Fruit fly (Drosophila melanogaster) whole organism, prepupa: ENCODE data around the gene CG32374.

Experiments used
- Blimp-1 ChIP-seq: fragments of 200-800 bp; sonication (Bioruptor generic); optimal IDR thresholded peaks from 3 replicates; lab custom pipeline; 2017; ENCODE audit warnings: missing biosample characterization, missing genetic modification characterization, mild to moderate bottlenecking, moderate library complexity, missing genetic modification reagents
- CG10631 ChIP-seq: fragments of 200-800 bp; sonication (Bioruptor generic); optimal IDR thresholded peaks from 2 replicates; lab custom pipeline; 2016; ENCODE audit warnings: missing biosample characterization, missing genetic modification characterization
- CG11294 ChIP-seq: fragments of 200-800 bp; sonication (Bioruptor generic); IDR thresholded peaks from 2 replicates; pipeline ENCODE4 v1.3.6; 2022; ENCODE audit warnings: missing biosample characterization, missing genetic modification characterization
- CG11902 ChIP-seq: fragments of 200-800 bp; sonication (Bioruptor generic); optimal IDR thresholded peaks from 3 replicates; lab custom pipeline; 2016; ENCODE audit warnings: missing biosample characterization, missing genetic modification characterization
- CG15336 ChIP-seq: fragments of 200-800 bp; sonication (Bioruptor generic); IDR thresholded peaks from 2 replicates; pipeline ENCODE4 v1.3.6; 2022; ENCODE audit warnings: missing biosample characterization, missing genetic modification characterization
- CG16779 ChIP-seq: fragments of 200-800 bp; sonication (Bioruptor generic); optimal IDR thresholded peaks from 3 replicates; lab custom pipeline; 2017; ENCODE audit warnings: missing biosample characterization, mild to moderate bottlenecking, missing genetic modification characterization
- CG31627 ChIP-seq: fragments of 200-800 bp; sonication (Bioruptor generic); optimal IDR thresholded peaks from 3 replicates; lab custom pipeline; 2016; ENCODE audit warnings: missing biosample characterization, missing genetic modification characterization
- CG32006 ChIP-seq: fragments of 200-800 bp; sonication (Bioruptor generic); optimal IDR thresholded peaks from 3 replicates; lab custom pipeline; 2017; ENCODE audit warnings: missing biosample characterization, mild to moderate bottlenecking, missing genetic modification characterization
- CG34406 ChIP-seq: fragments of 200-800 bp; sonication (Bioruptor generic); optimal IDR thresholded peaks from 3 replicates; lab custom pipeline; 2016; ENCODE audit warnings: missing biosample characterization, missing genetic modification characterization
- CG3919 ChIP-seq: fragments of 200-800 bp; sonication (Bioruptor generic); optimal IDR thresholded peaks from 3 replicates; lab custom pipeline; 2016; ENCODE audit warnings: missing biosample characterization, missing genetic modification characterization
- CG4318 ChIP-seq: fragments of 200-800 bp; sonication (Bioruptor generic); optimal IDR thresholded peaks from 3 replicates; lab custom pipeline; 2017; ENCODE audit warnings: missing biosample characterization, mild to moderate bottlenecking, missing genetic modification characterization
- CG6163 ChIP-seq: fragments of 200-800 bp; sonication (Bioruptor generic); IDR thresholded peaks from 3 replicates; pipeline ENCODE4 v1.3.6; 2022; ENCODE audit warnings: missing biosample characterization, missing genetic modification characterization
- CG6276 ChIP-seq: fragments of 200-800 bp; sonication (Bioruptor generic); optimal IDR thresholded peaks from 2 replicates; lab custom pipeline; 2017; ENCODE audit warnings: missing biosample characterization, mild to moderate bottlenecking, missing genetic modification characterization
- CG6792 ChIP-seq: fragments of 200-800 bp; sonication (Bioruptor generic); optimal IDR thresholded peaks from 3 replicates; lab custom pipeline; 2016; ENCODE audit warnings: missing biosample characterization, missing genetic modification characterization
- CG6808 ChIP-seq: fragments of 200-800 bp; sonication (Bioruptor generic); optimal IDR thresholded peaks from 3 replicates; lab custom pipeline; 2017; ENCODE audit warnings: missing biosample characterization, missing genetic modification characterization, mild to moderate bottlenecking, moderate library complexity, missing genetic modification reagents
- CG8119 ChIP-seq: fragments of 200-800 bp; sonication (Bioruptor generic); IDR thresholded peaks from 3 replicates; pipeline ENCODE4 v1.3.6; 2022; ENCODE audit warnings: missing biosample characterization, missing genetic modification characterization
- CG8632 ChIP-seq: fragments of 200-800 bp; sonication (Bioruptor generic); optimal IDR thresholded peaks from 3 replicates; lab custom pipeline; 2016; ENCODE audit warnings: missing biosample characterization, missing genetic modification characterization
- CG9139 ChIP-seq: fragments of 200-800 bp; sonication (Bioruptor generic); optimal IDR thresholded peaks from 3 replicates; lab custom pipeline; 2017; ENCODE audit warnings: missing biosample characterization, mild to moderate bottlenecking, missing genetic modification characterization
- Eip75B ChIP-seq: fragments of 200-800 bp; sonication (Bioruptor generic); optimal IDR thresholded peaks from 3 replicates; lab custom pipeline; 2016; ENCODE audit warnings: missing biosample characterization, missing genetic modification characterization
- Eip78C ChIP-seq: fragments of 200-800 bp; sonication (Bioruptor generic); peaks from one replicate; lab custom pipeline; 2016; ENCODE audit warnings: missing biosample characterization, missing genetic modification characterization
- Ets21C ChIP-seq: fragments of 200-800 bp; sonication (Bioruptor generic); optimal IDR thresholded peaks from 3 replicates; lab custom pipeline; 2016; ENCODE audit warnings: missing biosample characterization, missing genetic modification characterization
- Hr38 ChIP-seq: sonication (Bioruptor generic); optimal IDR thresholded peaks from 2 replicates; lab custom pipeline; 2016; ENCODE audit warnings: missing biosample characterization, missing genetic modification characterization
- Hr39 ChIP-seq: fragments of 200-800 bp; sonication (Bioruptor generic); optimal IDR thresholded peaks from 2 replicates; lab custom pipeline; 2016; ENCODE audit warnings: missing biosample characterization, missing genetic modification characterization
- Hr4 ChIP-seq: fragments of 200-800 bp; sonication (Bioruptor generic); optimal IDR thresholded peaks from 3 replicates; lab custom pipeline; 2016; ENCODE audit warnings: missing biosample characterization, missing genetic modification characterization
- Lpt ChIP-seq: fragments of 200-800 bp; sonication (Bioruptor generic); optimal IDR thresholded peaks from 3 replicates; lab custom pipeline; 2016; ENCODE audit warnings: missing biosample characterization, missing genetic modification characterization
- Met ChIP-seq: fragments of 200-800 bp; sonication (Bioruptor generic); optimal IDR thresholded peaks from 3 replicates; lab custom pipeline; 2016; ENCODE audit warnings: missing biosample characterization, missing genetic modification characterization
- Smox ChIP-seq: fragments of 200-800 bp; sonication (Bioruptor generic); optimal IDR thresholded peaks from 3 replicates; lab custom pipeline; 2016; ENCODE audit warnings: missing biosample characterization, missing genetic modification characterization
- Sox14 ChIP-seq: fragments of 200-800 bp; sonication (Bioruptor generic); optimal IDR thresholded peaks from 3 replicates; lab custom pipeline; 2016; ENCODE audit warnings: missing biosample characterization, missing genetic modification characterization
- achi ChIP-seq: fragments of 200-800 bp; sonication (Bioruptor generic); optimal IDR thresholded peaks from 3 replicates; lab custom pipeline; 2016; ENCODE audit warnings: missing biosample characterization, missing genetic modification characterization
- cyc ChIP-seq: fragments of 200-800 bp; sonication (Bioruptor generic); optimal IDR thresholded peaks from 3 replicates; lab custom pipeline; 2016; ENCODE audit warnings: missing biosample characterization, missing genetic modification characterization
- dac ChIP-seq: fragments of 200-800 bp; sonication (Bioruptor generic); optimal IDR thresholded peaks from 2 replicates; lab custom pipeline; 2017; ENCODE audit warnings: missing biosample characterization, mild to moderate bottlenecking, missing genetic modification characterization
- dsx ChIP-seq: fragments of 200-800 bp; optimal IDR thresholded peaks from 3 replicates; lab custom pipeline; 2019; ENCODE audit warnings: missing biosample characterization, mild to moderate bottlenecking, missing genetic modification characterization, moderate library complexity; ENCODE audit not compliant: poor library complexity, severe bottlenecking
- eg ChIP-seq: fragments of 200-800 bp; sonication (Bioruptor generic); IDR thresholded peaks from 3 replicates; pipeline ENCODE4 v1.3.6; 2022; ENCODE audit warnings: missing biosample characterization, missing genetic modification characterization
- esn ChIP-seq: fragments of 200-800 bp; sonication (Bioruptor generic); optimal IDR thresholded peaks from 2 replicates; lab custom pipeline; 2016; ENCODE audit warnings: missing biosample characterization, mild to moderate bottlenecking, missing genetic modification characterization, moderate library complexity
- lz ChIP-seq: fragments of 200-800 bp; sonication (Bioruptor generic); optimal IDR thresholded peaks from 3 replicates; lab custom pipeline; 2016; ENCODE audit warnings: missing biosample characterization, missing genetic modification characterization
- net ChIP-seq: fragments of 200-800 bp; sonication (Bioruptor generic); optimal IDR thresholded peaks from 3 replicates; lab custom pipeline; 2016; ENCODE audit warnings: missing biosample characterization, missing genetic modification characterization
- pdm3 ChIP-seq: fragments of 200-800 bp; sonication (Bioruptor generic); optimal IDR thresholded peaks from 3 replicates; lab custom pipeline; 2016; ENCODE audit warnings: missing biosample characterization, missing genetic modification characterization
- spab ChIP-seq: fragments of 200-800 bp; sonication (Bioruptor generic); optimal IDR thresholded peaks from 2 replicates; lab custom pipeline; 2017; ENCODE audit warnings: missing biosample characterization, mild to moderate bottlenecking, missing genetic modification characterization, missing genetic modification reagents
- ss ChIP-seq, 2 experiments: fragments of 200-800 bp; sonication (Bioruptor generic); optimal IDR thresholded peaks; 2 replicates in 1 of 2; 3 replicates in 1 of 2; lab custom pipeline; 2017 to 2018; ENCODE audit warnings: mild to moderate bottlenecking in 2 of 2, missing biosample characterization in 2 of 2, missing genetic modification characterization in 2 of 2, moderate library complexity in 1 of 2
- vri ChIP-seq: fragments of 200-800 bp; sonication (Bioruptor generic); optimal IDR thresholded peaks from 3 replicates; lab custom pipeline; 2016; ENCODE audit warnings: missing biosample characterization, mild to moderate bottlenecking, missing genetic modification characterization

Gene CG32374

dm6 chr3L:7529081-7530021, 11.6 kb downstream of the CG32374 start:
- TF ChIP-seq Met (GFP tag; lab: Kevin White, UChicago) (peak; percentile 49), esn (peak; percentile 55), Ets21C (GFP tag; lab: Kevin White, UChicago) (peak; percentile 29), CG9139 (GFP tag; lab: Kevin White, UChicago) (no peak), CG15336 (GFP tag; lab: Robert Waterston, UW) (peak; percentile 43; the same call in 1 of the 2 replicates), CG8119 (0 out of 3 replicates have a peak, but pooled peaks have one; percentile 18), pdm3 (GFP tag; lab: Kevin White, UChicago) (peak; percentile 21), CG3919 (GFP tag; lab: Kevin White, UChicago) (peak; percentile 5), CG31627 (GFP tag; lab: Kevin White, UChicago) (peak; percentile 53), CG8632 (peak; percentile 3), Eip75B (GFP tag; lab: Kevin White, UChicago) (peak; percentile 0), eg (GFP tag; lab: Robert Waterston, UW) (peak; percentile 60), CG34406 (peak; percentile 7), Sox14 (peak; percentile 22), CG6808 (GFP tag; lab: Kevin White, UChicago) (no peak), Hr38 (no peak), Blimp-1 (GFP tag; lab: Kevin White, UChicago) (no peak), achi (GFP tag; lab: Kevin White, UChicago) (peak; percentile 34), CG11294 (0 out of 2 replicates have a peak, but pooled peaks have one; percentile 26), CG32006 (GFP tag; lab: Kevin White, UChicago) (peak; percentile 60), CG16779 (tag; lab: Kevin White, UChicago) (peak; percentile 20), net (peak; percentile 18), Hr39 (GFP tag; lab: Kevin White, UChicago) (peak; percentile 54), CG6163 (GFP tag; lab: Robert Waterston, UW) (no peak; the same call in 2 of the 3 replicates), CG11902 (GFP tag; lab: Kevin White, UChicago) (no peak), Eip78C (peak; percentile 67), ss (GFP tag; optimal IDR thresholded peaks at IDR 0.05; lab: Kevin White, UChicago) (peak in 1 of 2 experiments; percentile 55), CG6276 (peak; percentile 18), cyc (peak; percentile 25), vri (GFP tag; lab: Kevin White, UChicago) (peak; percentile 67), lz (peak; percentile 39), Hr4 (GFP tag; lab: Kevin White, UChicago) (peak; percentile 61), spab (GFP tag; lab: Kevin White, UChicago) (no peak), Smox (GFP tag; lab: Kevin White, UChicago) (peak; percentile 45), CG10631 (no peak), Lpt (GFP tag; lab: Kevin White, UChicago) (no peak), CG6792 (GFP tag; lab: Kevin White, UChicago) (peak; percentile 31), dac (GFP tag; lab: Kevin White, UChicago) (peak; percentile 11), dsx (GFP tag; lab: Kevin White, UChicago) (no peak), CG4318 (GFP tag; lab: Kevin White, UChicago) (peak; percentile 24)
